Fruit fly (Drosophila melanogaster): ENCODE measurements around the gene CG32756.

Gene CG32756

dm6 chrX:5965517-5966397, 20.3 kb downstream of the CG32756 start, which contains the start of gene Grip (continued):
- peak; percentile 17 for TF ChIP-seq dsx (GFP tag; optimal IDR thresholded peaks at IDR 0.05; ENCODE audit: poor library complexity, severe bottlenecking)
- TF ChIP-seq OdsH (GFP tag; optimal IDR thresholded peaks at IDR 0.05) = peak; percentile 7
- no peak for TF ChIP-seq lz (GFP tag; optimal IDR thresholded peaks at IDR 0.05)
- peak; percentile 6 for TF ChIP-seq CG8632 (GFP tag; optimal IDR thresholded peaks at IDR 0.05)
- peak in 1 of 2 experiments; percentile 46 for TF ChIP-seq salr (GFP tag; optimal IDR thresholded peaks at IDR 0.05)
- TF ChIP-seq Eip75B (GFP tag; optimal IDR thresholded peaks at IDR 0.05) = no peak
- no peak for TF ChIP-seq CG6854 (GFP tag; optimal IDR thresholded peaks at IDR 0.05)
- peak; percentile 30 for TF ChIP-seq CG3032 (tag; optimal IDR thresholded peaks at IDR 0.05)
- TF ChIP-seq Hr39 (GFP tag; optimal IDR thresholded peaks at IDR 0.05) = no peak
- TF ChIP-seq CG8119 (GFP tag; IDR thresholded peaks at IDR 0.05) = no peak
- TF ChIP-seq CG15336 (GFP tag; IDR thresholded peaks at IDR 0.05) = peak; percentile 25
- peak; percentile 45 for TF ChIP-seq CG10631 (GFP tag; optimal IDR thresholded peaks at IDR 0.05)
- TF ChIP-seq CG11902 (GFP tag; optimal IDR thresholded peaks at IDR 0.05) = no peak
- no peak for TF ChIP-seq Sox102F (GFP tag; optimal IDR thresholded peaks at IDR 0.05)
- TF ChIP-seq achi (GFP tag; optimal IDR thresholded peaks at IDR 0.05) = peak; percentile 35
- no peak for TF ChIP-seq CG7368 (GFP tag; optimal IDR thresholded peaks at IDR 0.05)
- TF ChIP-seq Hr38 (GFP tag; optimal IDR thresholded peaks at IDR 0.05) = no peak
- TF ChIP-seq spab (GFP tag; optimal IDR thresholded peaks at IDR 0.05) = no peak
- TF ChIP-seq CG3919 (GFP tag; optimal IDR thresholded peaks at IDR 0.05) = peak; percentile 20
- TF ChIP-seq CG10669 (GFP tag; optimal IDR thresholded peaks at IDR 0.05) = no peak
- no peak for TF ChIP-seq dac (GFP tag; optimal IDR thresholded peaks at IDR 0.05)
- no peak for TF ChIP-seq Gug (GFP tag; IDR thresholded peaks at IDR 0.05)
- TF ChIP-seq svp (GFP tag) = peak; percentile 60
- TF ChIP-seq Blimp-1 (GFP tag; optimal IDR thresholded peaks at IDR 0.05) = no peak
- peak; percentile 11 for TF ChIP-seq CG6808 (GFP tag; optimal IDR thresholded peaks at IDR 0.05)
- TF ChIP-seq CG32006 (GFP tag; optimal IDR thresholded peaks at IDR 0.05) = peak; percentile 52
- peak; percentile 62 for TF ChIP-seq Eip78C (GFP tag)
- no peak for TF ChIP-seq CG16779 (tag; optimal IDR thresholded peaks at IDR 0.05)
- no peak for TF ChIP-seq fd85E (GFP tag; optimal IDR thresholded peaks at IDR 0.05)
- TF ChIP-seq acj6 (GFP tag; optimal IDR thresholded peaks at IDR 0.05) = peak; percentile 22
- TF ChIP-seq CG11294 (GFP tag; IDR thresholded peaks at IDR 0.05) = no peak
- no peak for TF ChIP-seq Sox15 (GFP tag; optimal IDR thresholded peaks at IDR 0.05)
- TF ChIP-seq vri (GFP tag; optimal IDR thresholded peaks at IDR 0.05) = no peak
- peak; percentile 29 for TF ChIP-seq pdm3 (GFP tag; optimal IDR thresholded peaks at IDR 0.05)
- no peak for TF ChIP-seq fkh (GFP tag; optimal IDR thresholded peaks at IDR 0.05)
- TF ChIP-seq Lpt (GFP tag; optimal IDR thresholded peaks at IDR 0.05) = no peak

- peak; percentile 91 for TF ChIP-seq CG6163 (GFP tag; IDR thresholded peaks at IDR 0.05)
- peak; percentile 87 for TF ChIP-seq CG15336 (GFP tag; IDR thresholded peaks at IDR 0.05)
- TF ChIP-seq CG16779 (tag; optimal IDR thresholded peaks at IDR 0.05) = peak; percentile 28
- TF ChIP-seq CG4318 (GFP tag; optimal IDR thresholded peaks at IDR 0.05) = peak; percentile 61
- no peak for TF ChIP-seq Blimp-1 (GFP tag; optimal IDR thresholded peaks at IDR 0.05)
- peak; percentile 51 for TF ChIP-seq CG3032 (tag; optimal IDR thresholded peaks at IDR 0.05)
- TF ChIP-seq CG3919 (GFP tag; optimal IDR thresholded peaks at IDR 0.05) = peak; percentile 65
- peak; percentile 53 for TF ChIP-seq CG10669 (GFP tag; optimal IDR thresholded peaks at IDR 0.05)
- TF ChIP-seq ss (GFP tag; optimal IDR thresholded peaks at IDR 0.05) = peak; percentile 14 to 30
- TF ChIP-seq fkh (GFP tag; optimal IDR thresholded peaks at IDR 0.05) = peak; percentile 42
- TF ChIP-seq CG8319 (GFP tag; optimal IDR thresholded peaks at IDR 0.05) = no peak
- peak; percentile 50 for TF ChIP-seq dsx (GFP tag; optimal IDR thresholded peaks at IDR 0.05; ENCODE audit: poor library complexity, severe bottlenecking)
- no peak for TF ChIP-seq CG6854 (GFP tag; optimal IDR thresholded peaks at IDR 0.05)
- TF ChIP-seq CG6792 (GFP tag; optimal IDR thresholded peaks at IDR 0.05) = peak; percentile 38
- peak; percentile 17 for TF ChIP-seq esn (GFP tag; optimal IDR thresholded peaks at IDR 0.05)
- no peak for TF ChIP-seq vri (GFP tag; optimal IDR thresholded peaks at IDR 0.05)
- TF ChIP-seq CG6808 (GFP tag; optimal IDR thresholded peaks at IDR 0.05) = peak; percentile 40
- no peak for TF ChIP-seq Ets21C (GFP tag; optimal IDR thresholded peaks at IDR 0.05)
- TF ChIP-seq achi (GFP tag; optimal IDR thresholded peaks at IDR 0.05) = peak; percentile 55
- TF ChIP-seq Sox14 (GFP tag; optimal IDR thresholded peaks at IDR 0.05) = peak; percentile 62
- peak; percentile 44 for TF ChIP-seq Met (GFP tag; optimal IDR thresholded peaks at IDR 0.05)
- TF ChIP-seq cyc (GFP tag; optimal IDR thresholded peaks at IDR 0.05) = no peak
- TF ChIP-seq CG34406 (GFP tag; optimal IDR thresholded peaks at IDR 0.05) = peak; percentile 21
- TF ChIP-seq Eip78C (GFP tag) = peak; percentile 84
- TF ChIP-seq pdm3 (GFP tag; optimal IDR thresholded peaks at IDR 0.05) = peak; percentile 54
- TF ChIP-seq Eip75B (GFP tag; optimal IDR thresholded peaks at IDR 0.05) = peak; percentile 68
These were observed 22.7 kb downstream of the CG32756 start for dm6 chrX:5968094-5968723.

All from whole organism, prepupa.